Worm (Caenorhabditis elegans) whole organism, L2 larva: ENCODE measurements around the gene dmd-5.

Source experiments
- C34F6.9 ChIP-seq: fragments of 150-350 bp; optimal IDR thresholded peaks from 2 replicates; lab custom pipeline; 2014; ENCODE audit warnings: missing biosample characterization, missing genetic modification characterization
- F13H6.1 ChIP-seq: sonication (generic microtip); optimal IDR thresholded peaks from 2 replicates; lab custom pipeline; 2016; ENCODE audit warnings: missing genetic modification characterization, missing compliant biosample characterization
- R02D3.7 ChIP-seq: fragments of 150-350 bp; optimal IDR thresholded peaks from 2 replicates; lab custom pipeline; 2014; ENCODE audit warnings: missing biosample characterization, missing genetic modification characterization
- Y55F3AM.14 ChIP-seq: fragments of 200-800 bp; sonication (Bioruptor generic); optimal IDR thresholded peaks from 2 replicates; lab custom pipeline; 2018; ENCODE audit warnings: mild to moderate bottlenecking, missing genetic modification characterization, missing compliant biosample characterization
- ZK546.5 ChIP-seq: sonication (generic microtip); optimal IDR thresholded peaks from 2 replicates; lab custom pipeline; 2017; ENCODE audit warnings: missing biosample characterization, missing genetic modification characterization
- alr-1 ChIP-seq: fragments of 150-350 bp; optimal IDR thresholded peaks from 2 replicates; lab custom pipeline; 2014; ENCODE audit warnings: missing biosample characterization, missing genetic modification characterization
- aly-2 ChIP-seq: fragments of 150-350 bp; optimal IDR thresholded peaks from 2 replicates; lab custom pipeline; 2014; ENCODE audit warnings: missing biosample characterization, missing genetic modification characterization
- ama-1 ChIP-seq: fragments of 150-350 bp; optimal IDR thresholded peaks from 2 replicates; lab custom pipeline; 2018; ENCODE audit warnings: inconsistent platforms
- blmp-1 ChIP-seq: sonication (generic microtip); optimal IDR thresholded peaks from 2 replicates; lab custom pipeline; 2017; ENCODE audit warnings: missing genetic modification characterization, mild to moderate bottlenecking, missing compliant biosample characterization, antibody characterized with exemption, moderate library complexity; ENCODE audit not compliant: insufficient read depth
- ceh-16 ChIP-seq: fragments of 150-350 bp; optimal IDR thresholded peaks from 2 replicates; lab custom pipeline; 2014; ENCODE audit warnings: missing biosample characterization, missing genetic modification characterization
- ceh-82 ChIP-seq: fragments of 150-350 bp; optimal IDR thresholded peaks from 2 replicates; lab custom pipeline; 2014; ENCODE audit warnings: missing biosample characterization, missing genetic modification characterization
- crh-2 ChIP-seq: sonication (generic microtip); optimal IDR thresholded peaks from 2 replicates; lab custom pipeline; 2017; ENCODE audit warnings: missing biosample characterization, missing genetic modification characterization
- dmd-4 ChIP-seq: sonication (generic microtip); optimal IDR thresholded peaks from 2 replicates; lab custom pipeline; 2017; ENCODE audit warnings: missing biosample characterization, missing genetic modification characterization
- egl-27 ChIP-seq: sonication (generic microtip); optimal IDR thresholded peaks from 3 replicates; lab custom pipeline; 2017; ENCODE audit warnings: missing biosample characterization, missing genetic modification reagents, missing genetic modification characterization
- elt-1 ChIP-seq: fragments of 150-350 bp; optimal IDR thresholded peaks from 2 replicates; lab custom pipeline; 2014; ENCODE audit warnings: missing biosample characterization, missing genetic modification characterization
- elt-3 ChIP-seq: sonication (generic microtip); optimal IDR thresholded peaks from 2 replicates; lab custom pipeline; 2017; ENCODE audit warnings: missing biosample characterization, missing genetic modification characterization
- fos-1 ChIP-seq: fragments of 150-350 bp; optimal IDR thresholded peaks from 2 replicates; lab custom pipeline; 2014; ENCODE audit warnings: missing biosample characterization, missing genetic modification characterization
- gmeb-1 ChIP-seq: fragments of 150-350 bp; optimal IDR thresholded peaks from 2 replicates; lab custom pipeline; 2014; ENCODE audit warnings: missing biosample characterization, missing genetic modification characterization
- lin-11 ChIP-seq: fragments of 150-350 bp; sonication (generic microtip); optimal IDR thresholded peaks from 2 replicates; lab custom pipeline; 2014; ENCODE audit warnings: missing biosample characterization, missing genetic modification characterization, inconsistent platforms, mixed read lengths
- lin-13 ChIP-seq: fragments of 150-350 bp; optimal IDR thresholded peaks from 2 replicates; lab custom pipeline; 2014; ENCODE audit warnings: missing biosample characterization, missing genetic modification reagents, missing genetic modification characterization
- lin-39 ChIP-seq: fragments of 150-350 bp; optimal IDR thresholded peaks from 2 replicates; lab custom pipeline; 2014; ENCODE audit warnings: missing biosample characterization, missing genetic modification reagents, missing genetic modification characterization
- lsy-2 ChIP-seq, 2 experiments: fragments of 150-350 bp in 1 of 2; sonication (generic microtip) in 1 of 2; optimal IDR thresholded peaks; 2 replicates each; lab custom pipeline; 2014 to 2017; ENCODE audit warnings: missing biosample characterization in 2 of 2, missing genetic modification characterization in 2 of 2
- mab-5 ChIP-seq: fragments of 150-350 bp; optimal IDR thresholded peaks from 2 replicates; lab custom pipeline; 2014; ENCODE audit warnings: missing biosample characterization, missing genetic modification characterization
- mbf-1 ChIP-seq: sonication (generic microtip); optimal IDR thresholded peaks from 2 replicates; lab custom pipeline; 2017; ENCODE audit warnings: missing biosample characterization, missing genetic modification characterization
- mdl-1 ChIP-seq, 2 experiments: fragments of 150-350 bp in 1 of 2; sonication (generic microtip) in 1 of 2; optimal IDR thresholded peaks; 2 replicates each; lab custom pipeline; 2017; ENCODE audit warnings: missing biosample characterization in 2 of 2, missing genetic modification characterization in 2 of 2
- nhr-10 ChIP-seq: sonication (generic microtip); optimal IDR thresholded peaks from 2 replicates; lab custom pipeline; 2017; ENCODE audit warnings: missing biosample characterization, missing genetic modification characterization
- nhr-11 ChIP-seq: fragments of 150-350 bp; optimal IDR thresholded peaks from 2 replicates; lab custom pipeline; 2014; ENCODE audit warnings: missing biosample characterization, missing genetic modification characterization
- nhr-12 ChIP-seq: fragments of 150-350 bp; optimal IDR thresholded peaks from 2 replicates; lab custom pipeline; 2014; ENCODE audit warnings: missing biosample characterization, missing genetic modification characterization
- nhr-129 ChIP-seq: fragments of 150-350 bp; optimal IDR thresholded peaks from 2 replicates; lab custom pipeline; 2014; ENCODE audit warnings: missing biosample characterization, missing genetic modification characterization
- nhr-21 ChIP-seq: fragments of 150-350 bp; optimal IDR thresholded peaks from 2 replicates; lab custom pipeline; 2014; ENCODE audit warnings: missing biosample characterization, missing genetic modification characterization
- nhr-23 ChIP-seq: fragments of 150-350 bp; optimal IDR thresholded peaks from 2 replicates; lab custom pipeline; 2014; ENCODE audit warnings: missing biosample characterization, missing genetic modification reagents, missing genetic modification characterization
- nhr-237 ChIP-seq: fragments of 150-350 bp; optimal IDR thresholded peaks from 2 replicates; lab custom pipeline; 2014; ENCODE audit warnings: missing biosample characterization, missing genetic modification characterization
- nhr-25 ChIP-seq: fragments of 150-350 bp; sonication (generic microtip); optimal IDR thresholded peaks from 3 replicates; lab custom pipeline; 2014; ENCODE audit warnings: missing biosample characterization, missing genetic modification characterization
- nhr-6 ChIP-seq: fragments of 150-350 bp; optimal IDR thresholded peaks from 2 replicates; lab custom pipeline; 2014; ENCODE audit warnings: missing biosample characterization, missing genetic modification characterization
- nhr-77 ChIP-seq: fragments of 150-350 bp; optimal IDR thresholded peaks from 2 replicates; lab custom pipeline; 2014; ENCODE audit warnings: missing biosample characterization, missing genetic modification characterization
- peb-1 ChIP-seq: fragments of 150-350 bp; optimal IDR thresholded peaks from 2 replicates; lab custom pipeline; 2014; ENCODE audit warnings: missing biosample characterization, missing genetic modification characterization
- sem-4 ChIP-seq: fragments of 150-350 bp; optimal IDR thresholded peaks from 2 replicates; lab custom pipeline; 2014; ENCODE audit warnings: missing biosample characterization, missing genetic modification reagents, missing genetic modification characterization
- skn-1 ChIP-seq: sonication (generic microtip); optimal IDR thresholded peaks from 2 replicates; lab custom pipeline; 2017; ENCODE audit warnings: missing biosample characterization, missing genetic modification characterization
- sma-3 ChIP-seq: sonication (generic microtip); optimal IDR thresholded peaks from 2 replicates; lab custom pipeline; 2016; ENCODE audit warnings: missing genetic modification reagents, missing genetic modification characterization, missing compliant biosample characterization
- sma-9 ChIP-seq, 2 experiments: fragments of 150-350 bp in 1 of 2; sonication (generic microtip) in 1 of 2; optimal IDR thresholded peaks; 2 replicates each; lab custom pipeline; 2014 to 2016; ENCODE audit warnings: missing genetic modification characterization in 2 of 2, mild to moderate bottlenecking in 1 of 2, missing biosample characterization in 1 of 2, missing compliant biosample characterization in 1 of 2, missing genetic modification reagents in 1 of 2, moderate library complexity in 1 of 2
- snpc-4 ChIP-seq: fragments of 150-350 bp; optimal IDR thresholded peaks from 2 replicates; lab custom pipeline; 2014; ENCODE audit warnings: missing biosample characterization, missing genetic modification characterization
- unc-39 ChIP-seq: fragments of 150-350 bp; optimal IDR thresholded peaks from 2 replicates; lab custom pipeline; 2014; ENCODE audit warnings: missing biosample characterization, missing genetic modification characterization
- unc-55 ChIP-seq: fragments of 150-350 bp; sonication (generic microtip); optimal IDR thresholded peaks from 3 replicates; lab custom pipeline; 2014; ENCODE audit warnings: missing biosample characterization, missing genetic modification reagents, missing genetic modification characterization
- unc-62 ChIP-seq: fragments of 150-350 bp; optimal IDR thresholded peaks from 2 replicates; lab custom pipeline; 2014; ENCODE audit warnings: missing biosample characterization, missing genetic modification reagents, missing genetic modification characterization
- zag-1 ChIP-seq: fragments of 150-350 bp; optimal IDR thresholded peaks from 2 replicates; lab custom pipeline; 2014; ENCODE audit warnings: missing biosample characterization, missing genetic modification characterization
- ztf-1 ChIP-seq: fragments of 200-800 bp; sonication (Bioruptor generic); conservative IDR thresholded peaks from 2 replicates; pipeline ENCODE4 v1.3.6; 2022; ENCODE audit warnings: missing genetic modification characterization, missing compliant biosample characterization
- ztf-11 ChIP-seq: sonication (generic microtip); optimal IDR thresholded peaks from 2 replicates; lab custom pipeline; 2017; ENCODE audit warnings: missing biosample characterization, missing genetic modification characterization
- ztf-4 ChIP-seq: fragments of 150-350 bp; optimal IDR thresholded peaks from 2 replicates; lab custom pipeline; 2014; ENCODE audit warnings: missing biosample characterization, missing genetic modification characterization

The dmd-5 gene

ce11 chrII:5772547-5773142 is 1.4 kb downstream of the dmd-5 start:
- TF ChIP-seq sma-3 (no peak), ztf-11 (tag; lab: Kevin White, UChicago) (no peak), ZK546.5 (tag; lab: Kevin White, UChicago) (no peak), unc-39 (tag; lab: Kevin White, UChicago) (no peak), blmp-1 (tag; lab: Kevin White, UChicago) (no peak), sma-9 (GFP tag; optimal IDR thresholded peaks at IDR 0.05; lab: Kevin White, UChicago) (peak; percentile 53), sma-9 (tag; optimal IDR thresholded peaks at IDR 0.05; lab: Kevin White, UChicago) (no peak), lin-11 (peak; percentile 32), mdl-1 (tag; optimal IDR thresholded peaks at IDR 0.05; lab: Kevin White, UChicago) (no peak), Y55F3AM.14 (GFP tag; lab: Kevin White, UChicago) (no peak), F13H6.1 (tag; lab: Kevin White, UChicago) (peak; percentile 45), unc-55 (GFP tag; lab: Kevin White, UChicago) (no peak), lin-39 (no peak), nhr-237 (tag; lab: Kevin White, UChicago) (no peak), gmeb-1 (tag; lab: Kevin White, UChicago) (peak; percentile 22), nhr-77 (no peak), nhr-21 (no peak), lsy-2 (tag; optimal IDR thresholded peaks at IDR 0.05; lab: Kevin White, UChicago) (no peak), crh-2 (tag; lab: Kevin White, UChicago) (peak; percentile 1), R02D3.7 (tag; lab: Kevin White, UChicago) (no peak), unc-62 (no peak), nhr-12 (tag; lab: Kevin White, UChicago) (no peak), nhr-11 (tag; lab: Kevin White, UChicago) (no peak), peb-1 (no peak), dmd-4 (tag; lab: Kevin White, UChicago) (no peak), ama-1 (no peak), nhr-10 (no peak), ceh-16 (tag; lab: Kevin White, UChicago) (no peak), elt-3 (tag; lab: Kevin White, UChicago) (no peak), nhr-23 (tag; lab: Kevin White, UChicago) (no peak), alr-1 (tag; lab: Kevin White, UChicago) (no peak), skn-1 (tag; lab: Kevin White, UChicago) (no peak), lin-13 (no peak), sem-4 (tag; lab: Kevin White, UChicago) (no peak), egl-27 (tag; lab: Kevin White, UChicago) (no peak), C34F6.9 (tag; lab: Kevin White, UChicago) (peak; percentile 37), ztf-4 (tag; lab: Kevin White, UChicago) (no peak), mab-5 (tag; lab: Kevin White, UChicago) (no peak), ztf-1 (no peak), aly-2 (tag; lab: Kevin White, UChicago) (no peak), nhr-25 (no peak), fos-1 (peak; percentile 35), zag-1 (tag; lab: Kevin White, UChicago) (no peak), nhr-129 (peak; percentile 79), ceh-82 (tag; lab: Kevin White, UChicago) (no peak), snpc-4 (tag; lab: Kevin White, UChicago) (no peak), nhr-6 (tag; lab: Kevin White, UChicago) (no peak), mbf-1 (tag; lab: Kevin White, UChicago) (no peak), elt-1 (tag; lab: Kevin White, UChicago) (no peak)
- TF ChIP-seq, all 48 proteins: peak for 8
